Worm (Caenorhabditis elegans) whole organism, early embryonic: ENCODE measurements around the gene tofu-6.

Experiments
- ama-1 ChIP-seq: fragments of 150-350 bp; optimal IDR thresholded peaks from 2 replicates; lab custom pipeline; 2014
- sea-1 ChIP-seq: fragments of 200-800 bp; sonication (Bioruptor generic); conservative IDR thresholded peaks from 2 replicates; pipeline ENCODE4 v1.3.6; 2022; ENCODE audit warnings: missing genetic modification characterization, missing compliant biosample characterization
- tbx-11 ChIP-seq: fragments of 200-800 bp; sonication (Bioruptor generic); IDR thresholded peaks from 2 replicates; pipeline ENCODE4 v1.3.6; 2022; ENCODE audit warnings: missing genetic modification characterization, missing compliant biosample characterization

DNA sequence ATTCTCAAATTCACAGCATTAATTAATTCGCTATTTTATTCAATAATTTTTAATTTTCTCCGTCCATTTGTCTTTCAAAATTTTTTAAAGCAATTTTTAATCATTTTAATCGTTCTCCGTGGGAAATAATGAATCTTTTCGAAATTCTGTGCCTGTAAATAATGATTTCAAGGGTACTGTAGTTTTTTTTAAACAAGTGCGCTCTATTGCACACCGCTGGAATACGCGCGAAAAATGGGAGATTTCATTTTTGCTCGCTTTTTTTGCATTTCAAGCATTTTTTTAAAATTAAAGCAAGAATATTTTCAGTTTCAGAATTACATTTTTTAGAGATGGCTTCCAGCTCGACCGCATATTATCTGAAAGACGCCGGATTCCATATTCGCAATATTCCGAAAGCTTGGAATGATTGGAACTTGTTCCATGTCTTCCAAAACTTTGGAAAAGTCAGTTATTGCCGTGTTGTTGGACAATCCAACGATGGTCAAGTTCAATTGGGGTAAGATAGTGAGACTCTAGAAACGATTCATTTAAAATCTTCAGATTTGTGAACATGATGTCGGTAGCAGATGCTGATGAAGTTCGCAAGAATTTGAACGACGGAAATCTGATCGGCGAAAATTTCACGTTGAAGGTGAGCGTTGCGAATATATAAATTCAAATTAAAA lies at the start of gene tofu-6:
- peak; percentile 92 for TF ChIP-seq ama-1 (lab: Kevin White, UChicago)
- TF ChIP-seq tbx-11 (GFP tag; lab: Robert Waterston, UW) = no peak
- TF ChIP-seq sea-1 (GFP tag; lab: Robert Waterston, UW) = no peak
